Worm (Caenorhabditis elegans): ENCODE data around the gene F44A2.3.

ce11 chrV:9329245-9329979, 24.2 kb downstream of the F44A2.3 start:
- no peak for TF ChIP-seq ama-1 (optimal IDR thresholded peaks at IDR 0.05)
- no peak for TF ChIP-seq sea-1 (GFP tag; conservative IDR thresholded peaks at IDR 0.05)
- no peak for TF ChIP-seq aly-1 (tag; optimal IDR thresholded peaks at IDR 0.05)
- TF ChIP-seq ceh-36 (tag; optimal IDR thresholded peaks at IDR 0.05): no peak
- TF ChIP-seq B0310.2 (tag; optimal IDR thresholded peaks at IDR 0.05): no peak
- TF ChIP-seq tbx-37 (GFP tag; conservative IDR thresholded peaks at IDR 0.05): no peak
- TF ChIP-seq ceh-13 (GFP tag; optimal IDR thresholded peaks at IDR 0.05): no peak
- TF ChIP-seq hmg-4 (GFP tag; optimal IDR thresholded peaks at IDR 0.05): no peak
